Worm (Caenorhabditis elegans): ENCODE measurements around the gene irld-27.

ce11 chrII:3297914-3298313, 34.2 kb upstream of the irld-27 start, which contains the start of gene btb-18:
- no peak for TF ChIP-seq ceh-13 (GFP tag; optimal IDR thresholded peaks at IDR 0.05)
- no peak for TF ChIP-seq tra-4 (tag; optimal IDR thresholded peaks at IDR 0.05)

Measured in whole organism, early embryonic.